Fruit fly (Drosophila melanogaster) whole organism, pupa: Measurements from ENCODE around the gene Gr28a.

Experiments used
- CG10348 ChIP-seq: fragments of 200-800 bp; sonication (Bioruptor generic); IDR thresholded peaks from 2 replicates; pipeline ENCODE4 v1.3.6; 2022; ENCODE audit warnings: missing biosample characterization, missing genetic modification characterization
- CG12605 ChIP-seq: fragments of 200-800 bp; sonication (Bioruptor generic); IDR thresholded peaks from 2 replicates; pipeline ENCODE4 v1.3.6; 2022; ENCODE audit warnings: missing biosample characterization, missing genetic modification characterization
- CG13204 ChIP-seq: fragments of 200-800 bp; sonication (Bioruptor generic); optimal IDR thresholded peaks from 2 replicates; lab custom pipeline; 2018; ENCODE audit warnings: missing biosample characterization, mild to moderate bottlenecking, missing genetic modification characterization, moderate library complexity
- CG14655 ChIP-seq: fragments of 200-800 bp; sonication (Bioruptor generic); optimal IDR thresholded peaks from 3 replicates; lab custom pipeline; 2017; ENCODE audit warnings: mild to moderate bottlenecking, missing biosample characterization, missing genetic modification reagents, missing genetic modification characterization
- CG15710 ChIP-seq: fragments of 200-800 bp; sonication (Bioruptor generic); optimal IDR thresholded peaks from 2 replicates; lab custom pipeline; 2018; ENCODE audit warnings: missing biosample characterization, mild to moderate bottlenecking, missing genetic modification characterization, moderate library complexity
- CG17806 ChIP-seq: fragments of 200-800 bp; sonication (Bioruptor generic); optimal IDR thresholded peaks from 2 replicates; lab custom pipeline; 2018; ENCODE audit warnings: missing biosample characterization, mild to moderate bottlenecking, missing genetic modification characterization, moderate library complexity
- CG32121 ChIP-seq: fragments of 200-800 bp; sonication (Bioruptor generic); IDR thresholded peaks from 2 replicates; pipeline ENCODE4 v1.3.6; 2022; ENCODE audit warnings: missing biosample characterization, missing genetic modification characterization
- CG34367 ChIP-seq: fragments of 200-800 bp; sonication (Bioruptor generic); optimal IDR thresholded peaks from 2 replicates; lab custom pipeline; 2018; ENCODE audit warnings: missing biosample characterization, mild to moderate bottlenecking, missing genetic modification characterization
- CG4496 ChIP-seq: fragments of 200-800 bp; sonication (Bioruptor generic); IDR thresholded peaks from 3 replicates; pipeline ENCODE4 v1.3.6; 2022; ENCODE audit warnings: missing biosample characterization, missing genetic modification characterization
- CG8159 ChIP-seq: fragments of 200-800 bp; sonication (Bioruptor generic); optimal IDR thresholded peaks from 3 replicates; lab custom pipeline; 2018; ENCODE audit warnings: missing biosample characterization, mild to moderate bottlenecking, missing genetic modification characterization, moderate library complexity
- CG8301 ChIP-seq: fragments of 200-800 bp; sonication (Bioruptor generic); optimal IDR thresholded peaks from 2 replicates; lab custom pipeline; 2018; ENCODE audit warnings: missing biosample characterization, mild to moderate bottlenecking, missing genetic modification characterization
- CG9948 ChIP-seq: fragments of 200-800 bp; sonication (Bioruptor generic); optimal IDR thresholded peaks from 2 replicates; lab custom pipeline; 2018; ENCODE audit warnings: missing biosample characterization, mild to moderate bottlenecking, missing genetic modification characterization, moderate library complexity
- D1 ChIP-seq: fragments of 200-800 bp; sonication (Bioruptor generic); optimal IDR thresholded peaks from 2 replicates; lab custom pipeline; 2018; ENCODE audit warnings: missing biosample characterization, mild to moderate bottlenecking, missing genetic modification characterization, moderate library complexity
- EcR ChIP-seq: fragments of 200-800 bp; sonication (Bioruptor generic); optimal IDR thresholded peaks from 3 replicates; lab custom pipeline; 2019; ENCODE audit warnings: missing biosample characterization, missing genetic modification characterization, mild to moderate bottlenecking, moderate library complexity, missing genetic modification reagents
- Ets98B ChIP-seq: fragments of 200-800 bp; sonication (Bioruptor generic); IDR thresholded peaks from 2 replicates; pipeline ENCODE4 v1.3.6; 2022; ENCODE audit warnings: missing biosample characterization, missing genetic modification characterization
- Pif1A ChIP-seq: fragments of 200-800 bp; sonication (Bioruptor generic); optimal IDR thresholded peaks from 3 replicates; lab custom pipeline; 2016; ENCODE audit warnings: missing biosample characterization, missing genetic modification characterization
- Pif1B ChIP-seq: fragments of 200-800 bp; sonication (Bioruptor generic); optimal IDR thresholded peaks from 3 replicates; lab custom pipeline; 2016; ENCODE audit warnings: missing biosample characterization, missing genetic modification characterization
- Snoo ChIP-seq: fragments of 200-800 bp; sonication (Bioruptor generic); optimal IDR thresholded peaks from 3 replicates; lab custom pipeline; 2017; ENCODE audit warnings: missing biosample characterization, mild to moderate bottlenecking, missing genetic modification characterization, inconsistent platforms
- fd96Ca ChIP-seq: fragments of 200-800 bp; sonication (Bioruptor generic); IDR thresholded peaks from 3 replicates; pipeline ENCODE4 v1.3.6; 2022; ENCODE audit warnings: missing biosample characterization, missing genetic modification characterization
- gl ChIP-seq: fragments of 200-800 bp; sonication (Bioruptor generic); optimal IDR thresholded peaks from 2 replicates; lab custom pipeline; 2018; ENCODE audit warnings: missing biosample characterization, mild to moderate bottlenecking, missing genetic modification characterization
- rn ChIP-seq: fragments of 200-800 bp; sonication (Bioruptor generic); IDR thresholded peaks from 2 replicates; pipeline ENCODE4 v1.3.6; 2022; ENCODE audit warnings: missing biosample characterization, missing genetic modification characterization

Gr28a gene

dm6 chr2L:7424907-7425689 lies 28.9 kb downstream of the Gr28a start:
- TF ChIP-seq rn, result peak; percentile 64
- peak; percentile 92; the same call in 2 of the 3 replicates for TF ChIP-seq CG4496
- peak; percentile 87 for TF ChIP-seq Ets98B
- TF ChIP-seq D1 (tag; lab: Kevin White, UChicago), result no peak
- TF ChIP-seq Pif1B (GFP tag; lab: Kevin White, UChicago), result peak; percentile 52
- TF ChIP-seq CG15710 (tag; lab: Kevin White, UChicago), result peak; percentile 39
- peak; percentile 72 for TF ChIP-seq Pif1A
- no peak for TF ChIP-seq CG13204 (GFP tag; lab: Kevin White, UChicago)
- no peak for TF ChIP-seq gl (tag; lab: Kevin White, UChicago)
- TF ChIP-seq CG9948 (tag; lab: Kevin White, UChicago), result peak; percentile 43
- peak; percentile 77 for TF ChIP-seq CG12605 (GFP tag; lab: Robert Waterston, UW)
- TF ChIP-seq CG10348 (GFP tag; lab: Robert Waterston, UW), result no peak
- TF ChIP-seq CG32121 (GFP tag; lab: Robert Waterston, UW), result peak; percentile 86
- TF ChIP-seq fd96Ca (GFP tag; lab: Robert Waterston, UW), result peak; percentile 90
- peak; percentile 60 for TF ChIP-seq CG8301 (tag; lab: Kevin White, UChicago)
- TF ChIP-seq CG17806, result peak; percentile 54
- peak; percentile 47 for TF ChIP-seq CG34367
- TF ChIP-seq Snoo (tag; lab: Kevin White, UChicago), result peak; percentile 77
- TF ChIP-seq CG8159, result peak; percentile 61
- TF ChIP-seq EcR, result peak; percentile 94
- peak; percentile 62 for TF ChIP-seq CG14655 (GFP tag; lab: Kevin White, UChicago)

DNA sequence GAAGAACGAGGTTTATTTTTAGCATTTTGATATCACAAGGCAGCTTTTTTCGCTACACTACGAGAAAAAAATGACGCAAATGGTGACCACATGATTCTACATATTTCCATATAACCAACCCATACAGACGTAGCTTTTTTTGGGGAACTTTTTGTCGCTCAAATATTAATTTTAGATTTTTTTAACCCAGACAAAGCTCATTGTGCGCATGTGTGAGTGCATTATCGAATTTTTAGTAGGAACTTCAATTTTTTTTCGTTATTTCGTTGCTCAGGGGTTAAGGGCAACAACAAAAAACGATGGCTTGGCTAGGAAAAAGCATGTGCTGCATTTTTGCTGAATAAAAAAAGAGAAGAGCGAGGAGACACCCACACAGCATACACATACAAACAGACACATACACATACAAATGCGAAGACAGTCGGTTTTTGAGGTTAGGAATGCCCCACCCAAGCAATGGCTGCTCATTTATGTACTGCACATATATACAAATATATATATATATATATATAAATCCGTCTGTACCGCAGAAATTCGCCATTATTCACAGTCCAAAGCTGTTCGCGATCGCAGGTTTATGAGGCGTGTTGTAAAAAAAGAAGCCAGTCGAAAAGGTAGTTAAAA lies 29.6 kb downstream of the Gr28a start:
- TF ChIP-seq Pif1A (peak; percentile 52), CG8301 (tag; lab: Kevin White, UChicago) (peak; percentile 59), fd96Ca (GFP tag; lab: Robert Waterston, UW) (peak; percentile 75), rn (peak; percentile 28; the same call in 1 of the 2 replicates), D1 (tag; lab: Kevin White, UChicago) (no peak), CG34367 (peak; percentile 55), CG4496 (0 out of 3 replicates have a peak, but pooled peaks have one; percentile 64), Pif1B (GFP tag; lab: Kevin White, UChicago) (peak; percentile 53), CG9948 (tag; lab: Kevin White, UChicago) (peak; percentile 65), Snoo (tag; lab: Kevin White, UChicago) (no peak), CG10348 (GFP tag; lab: Robert Waterston, UW) (no peak), CG17806 (peak; percentile 59), Ets98B (no peak), CG14655 (GFP tag; lab: Kevin White, UChicago) (peak; percentile 64), CG8159 (peak; percentile 63), gl (tag; lab: Kevin White, UChicago) (no peak), CG32121 (GFP tag; lab: Robert Waterston, UW) (peak; percentile 33; the same call in 1 of the 2 replicates), EcR (no peak), CG15710 (tag; lab: Kevin White, UChicago) (peak; percentile 41), CG12605 (GFP tag; lab: Robert Waterston, UW) (no peak), CG13204 (GFP tag; lab: Kevin White, UChicago) (no peak)

- 0 out of 2 replicates have a peak, but pooled peaks have one; percentile 33 for TF ChIP-seq CG10348 (GFP tag; lab: Robert Waterston, UW)
- peak; percentile 75 for TF ChIP-seq CG12605 (GFP tag; lab: Robert Waterston, UW)
- TF ChIP-seq CG4496, result peak; percentile 91
- peak; percentile 73 for TF ChIP-seq gl (tag; lab: Kevin White, UChicago)
- peak; percentile 73 for TF ChIP-seq CG8301 (tag; lab: Kevin White, UChicago)
- TF ChIP-seq Pif1B (GFP tag; lab: Kevin White, UChicago), result peak; percentile 60
- TF ChIP-seq D1 (tag; lab: Kevin White, UChicago), result peak; percentile 35
- TF ChIP-seq CG34367, result peak; percentile 58
- peak; percentile 67 for TF ChIP-seq CG17806
- peak; percentile 63 for TF ChIP-seq CG9948 (tag; lab: Kevin White, UChicago)
- TF ChIP-seq CG14655 (GFP tag; lab: Kevin White, UChicago), result peak; percentile 60
- TF ChIP-seq Pif1A, result peak; percentile 71
- TF ChIP-seq Ets98B, result peak; percentile 92
- TF ChIP-seq CG15710 (tag; lab: Kevin White, UChicago), result peak; percentile 84
- peak; percentile 75 for TF ChIP-seq CG8159
- peak; percentile 86 for TF ChIP-seq fd96Ca (GFP tag; lab: Robert Waterston, UW)
- TF ChIP-seq Snoo (tag; lab: Kevin White, UChicago), result peak; percentile 73
- peak; percentile 72 for TF ChIP-seq CG13204 (GFP tag; lab: Kevin White, UChicago)
- TF ChIP-seq EcR, result peak; percentile 85
- TF ChIP-seq rn, result peak; percentile 45; the same call in 1 of the 2 replicates
- peak; percentile 86 for TF ChIP-seq CG32121 (GFP tag; lab: Robert Waterston, UW)
These were observed 30.6 kb downstream of the Gr28a start for dm6 chr2L:7423333-7423895.

- TF ChIP-seq Pif1B (GFP tag; lab: Kevin White, UChicago) (peak; percentile 16), CG17806 (peak; percentile 64), EcR (peak; percentile 99), rn (0 out of 2 replicates have a peak, but pooled peaks have one; percentile 6), D1 (tag; lab: Kevin White, UChicago) (no peak), CG15710 (tag; lab: Kevin White, UChicago) (peak; percentile 65), CG12605 (GFP tag; lab: Robert Waterston, UW) (peak; percentile 70; the same call in 1 of the 2 replicates), CG14655 (GFP tag; lab: Kevin White, UChicago) (peak; percentile 84), CG10348 (GFP tag; lab: Robert Waterston, UW) (0 out of 2 replicates have a peak, but pooled peaks have one; percentile 18), CG8159 (peak; percentile 83), CG8301 (tag; lab: Kevin White, UChicago) (peak; percentile 67), Ets98B (peak; percentile 76), CG32121 (GFP tag; lab: Robert Waterston, UW) (peak; percentile 77), CG13204 (GFP tag; lab: Kevin White, UChicago) (peak; percentile 80), CG9948 (tag; lab: Kevin White, UChicago) (peak; percentile 67), gl (tag; lab: Kevin White, UChicago) (no peak), Snoo (tag; lab: Kevin White, UChicago) (peak; percentile 91), CG34367 (peak; percentile 68), CG4496 (peak; percentile 82), fd96Ca (GFP tag; lab: Robert Waterston, UW) (peak; percentile 70; the same call in 2 of the 3 replicates), Pif1A (peak; percentile 63)
These were observed 31.4 kb downstream of the Gr28a start for dm6 chr2L:7422429-7423283.
